Fruit fly (Drosophila melanogaster) whole organism, wandering third instar larva: ENCODE data around the gene ATPsyngamma.

Source experiments
- Abd-B ChIP-seq: fragments of >200 bp; optimal IDR thresholded peaks from 2 replicates; lab custom pipeline; 2017; ENCODE audit warnings: missing biosample characterization, missing genetic modification characterization
- CG32264 ChIP-seq: fragments of 200-800 bp; sonication (Bioruptor generic); optimal IDR thresholded peaks from 2 replicates; lab custom pipeline; 2016; ENCODE audit warnings: missing biosample characterization, missing genetic modification characterization
- CG9705 ChIP-seq: fragments of 200-800 bp; sonication (Bioruptor generic); optimal IDR thresholded peaks from 2 replicates; lab custom pipeline; 2018; ENCODE audit warnings: missing biosample characterization, mild to moderate bottlenecking, missing genetic modification characterization
- CrebA ChIP-seq: fragments of 200-800 bp; sonication (Bioruptor generic); optimal IDR thresholded peaks from 2 replicates; lab custom pipeline; 2016; ENCODE audit warnings: missing biosample characterization, mild to moderate bottlenecking, missing genetic modification characterization, borderline replicate concordance
- Dfd ChIP-seq: fragments of >200 bp; optimal IDR thresholded peaks from 2 replicates; lab custom pipeline; 2017; ENCODE audit warnings: missing biosample characterization, missing genetic modification characterization
- Dif ChIP-seq: fragments of 200-275, 200-300 bp; sonication (Bioruptor generic); optimal IDR thresholded peaks from 2 replicates; lab custom pipeline; 2018; ENCODE audit warnings: missing biosample characterization, missing genetic modification characterization; ENCODE audit not compliant: partially characterized antibody
- GATAd ChIP-seq: sonication (Bioruptor generic); optimal IDR thresholded peaks from 2 replicates; lab custom pipeline; 2016; ENCODE audit warnings: missing biosample characterization, missing genetic modification characterization
- HLH106 ChIP-seq: fragments of 200-800 bp; optimal IDR thresholded peaks from 3 replicates; lab custom pipeline; 2019; ENCODE audit warnings: missing biosample characterization, mild to moderate bottlenecking, missing genetic modification characterization, moderate library complexity
- Hnf4 ChIP-seq: fragments of 200-800 bp; sonication (Bioruptor generic); optimal IDR thresholded peaks from 2 replicates; lab custom pipeline; 2016; ENCODE audit warnings: missing biosample characterization, mild to moderate bottlenecking, missing genetic modification characterization
- Hr78 ChIP-seq: fragments of >200 bp; optimal IDR thresholded peaks from 2 replicates; lab custom pipeline; 2017; ENCODE audit warnings: missing biosample characterization, missing genetic modification characterization
- Hr83 ChIP-seq: fragments of 200-300 bp; sonication (Bioruptor generic); optimal IDR thresholded peaks from 2 replicates; lab custom pipeline; 2016; ENCODE audit warnings: missing biosample characterization, mild to moderate bottlenecking, missing genetic modification characterization, moderate library complexity; ENCODE audit not compliant: poor library complexity, severe bottlenecking
- Jra ChIP-seq: sonication (Bioruptor generic); optimal IDR thresholded peaks from 2 replicates; lab custom pipeline; 2016; ENCODE audit warnings: missing biosample characterization, missing genetic modification characterization
- Mio ChIP-seq: sonication (Bioruptor generic); optimal IDR thresholded peaks from 2 replicates; lab custom pipeline; 2016; ENCODE audit warnings: missing biosample characterization, missing genetic modification characterization
- Myc ChIP-seq: fragments of >200 bp; optimal IDR thresholded peaks from 2 replicates; lab custom pipeline; 2017
- N ChIP-seq: fragments of >200 bp; optimal IDR thresholded peaks from 2 replicates; lab custom pipeline; 2018; ENCODE audit warnings: missing biosample characterization, missing external identifiers, missing genetic modification characterization
- OdsH ChIP-seq: fragments of 200-800 bp; sonication (Bioruptor generic); optimal IDR thresholded peaks from 2 replicates; lab custom pipeline; 2016; ENCODE audit warnings: missing biosample characterization, mild to moderate bottlenecking, missing genetic modification characterization
- Rel ChIP-seq, 2 experiments: fragments of 200-800 bp; sonication (Bioruptor generic) in 1 of 2; optimal IDR thresholded peaks; 2 replicates in 1 of 2; 3 replicates in 1 of 2; lab custom pipeline; 2016 to 2019; ENCODE audit warnings: mild to moderate bottlenecking in 2 of 2, missing biosample characterization in 2 of 2, missing genetic modification characterization in 2 of 2, moderate library complexity in 1 of 2
- Sp1 ChIP-seq: fragments of 200-800 bp; sonication (Bioruptor generic); optimal IDR thresholded peaks from 3 replicates; lab custom pipeline; 2019; ENCODE audit warnings: missing biosample characterization, mild to moderate bottlenecking, missing genetic modification characterization, moderate library complexity
- Vsx2 ChIP-seq: fragments of 200-300, 225-300 bp; sonication (Bioruptor generic); optimal IDR thresholded peaks from 2 replicates; lab custom pipeline; 2018; ENCODE audit warnings: missing biosample characterization, missing genetic modification characterization; ENCODE audit not compliant: partially characterized antibody
- br ChIP-seq: fragments of 200-800 bp; sonication (Bioruptor generic); optimal IDR thresholded peaks from 2 replicates; lab custom pipeline; 2016; ENCODE audit warnings: missing biosample characterization, missing genetic modification characterization
- brk ChIP-seq: fragments of 200-800 bp; sonication (Bioruptor generic); optimal IDR thresholded peaks from 2 replicates; lab custom pipeline; 2016; ENCODE audit warnings: missing biosample characterization, mild to moderate bottlenecking, missing genetic modification characterization
- dl ChIP-seq, 2 experiments: fragments of 175-275, 200-275 bp in 1 of 2; fragments of 200-275 bp in 1 of 2; sonication (Bioruptor generic); optimal IDR thresholded peaks; lab custom pipeline; 2018; ENCODE audit warnings: mild to moderate bottlenecking in 2 of 2, missing biosample characterization in 2 of 2, missing genetic modification characterization in 2 of 2, moderate library complexity in 2 of 2; ENCODE audit not compliant: partially characterized antibody in 2 of 2, insufficient read depth in 1 of 2
- dmrt93B ChIP-seq: fragments of 200-800 bp; sonication (Bioruptor generic); optimal IDR thresholded peaks from 2 replicates; lab custom pipeline; 2018; ENCODE audit warnings: missing biosample characterization, mild to moderate bottlenecking, missing genetic modification characterization
- dsf ChIP-seq: sonication (Bioruptor generic); optimal IDR thresholded peaks from 2 replicates; lab custom pipeline; 2016; ENCODE audit warnings: missing biosample characterization, missing genetic modification characterization, borderline replicate concordance
- ey ChIP-seq: fragments of 200-800 bp; sonication (Bioruptor generic); optimal IDR thresholded peaks from 2 replicates; lab custom pipeline; 2016; ENCODE audit warnings: missing biosample characterization, missing genetic modification characterization
- foxo ChIP-seq, 2 experiments: fragments of 200-800 bp; sonication (Bioruptor generic); optimal IDR thresholded peaks; 2 replicates in 1 of 2; 3 replicates in 1 of 2; lab custom pipeline; 2016 to 2017; ENCODE audit warnings: missing biosample characterization in 2 of 2, missing genetic modification characterization in 2 of 2
- fru ChIP-seq: fragments of 200-800 bp; sonication (Bioruptor generic); optimal IDR thresholded peaks from 3 replicates; lab custom pipeline; 2016; ENCODE audit warnings: missing biosample characterization, mild to moderate bottlenecking, missing genetic modification characterization
- h ChIP-seq: fragments of 200-800 bp; sonication (Bioruptor generic); optimal IDR thresholded peaks from 3 replicates; lab custom pipeline; 2016; ENCODE audit warnings: missing biosample characterization, mild to moderate bottlenecking, missing genetic modification characterization
- jim ChIP-seq: fragments of 175-275, 200-325 bp; sonication (Bioruptor generic); optimal IDR thresholded peaks from 2 replicates; lab custom pipeline; 2016; ENCODE audit warnings: missing biosample characterization, mild to moderate bottlenecking, missing genetic modification characterization
- lola ChIP-seq: fragments of >200 bp; optimal IDR thresholded peaks from 2 replicates; lab custom pipeline; 2017; ENCODE audit warnings: missing biosample characterization, missing genetic modification characterization
- pan ChIP-seq: fragments of >200 bp; optimal IDR thresholded peaks from 2 replicates; lab custom pipeline; 2017
- psq ChIP-seq: fragments of 200-800 bp; sonication (Bioruptor generic); optimal IDR thresholded peaks from 3 replicates; lab custom pipeline; 2017; ENCODE audit warnings: missing biosample characterization, mild to moderate bottlenecking, missing genetic modification characterization, moderate library complexity
- rgr ChIP-seq: fragments of 200-800 bp; sonication (Bioruptor generic); optimal IDR thresholded peaks from 3 replicates; lab custom pipeline; 2016; ENCODE audit warnings: missing biosample characterization, mild to moderate bottlenecking, missing genetic modification characterization
- sage ChIP-seq: fragments of 200-800 bp; sonication (Bioruptor generic); optimal IDR thresholded peaks from 2 replicates; lab custom pipeline; 2016; ENCODE audit warnings: missing biosample characterization, mild to moderate bottlenecking, missing genetic modification characterization
- sv ChIP-seq: fragments of 200-800 bp; sonication (Bioruptor generic); optimal IDR thresholded peaks from 3 replicates; lab custom pipeline; 2016; ENCODE audit warnings: missing biosample characterization, missing genetic modification characterization
- tai ChIP-seq: sonication (Bioruptor generic); optimal IDR thresholded peaks from 2 replicates; lab custom pipeline; 2016; ENCODE audit warnings: missing biosample characterization, missing genetic modification characterization
- usp ChIP-seq: fragments of >200 bp; optimal IDR thresholded peaks from 2 replicates; lab custom pipeline; 2017; ENCODE audit warnings: missing biosample characterization, missing genetic modification characterization
- woc ChIP-seq: sonication (Bioruptor generic); optimal IDR thresholded peaks from 2 replicates; lab custom pipeline; 2016; ENCODE audit warnings: missing biosample characterization, mild to moderate bottlenecking, missing genetic modification characterization

The ATPsyngamma gene

dm6 chr3R:29740078-29740477 lies 8.9 kb downstream of the ATPsyngamma start:
- TF ChIP-seq h (GFP tag; lab: Kevin White, UChicago) (no peak), Myc (lab: Kevin White, UChicago) (no peak), sv (GFP tag; lab: Kevin White, UChicago) (no peak), Abd-B (GFP tag; lab: Kevin White, UChicago) (no peak), OdsH (no peak), Mio (GFP tag; lab: Kevin White, UChicago) (no peak), Sp1 (GFP tag; lab: Kevin White, UChicago) (no peak), CG32264 (no peak), Vsx2 (no peak), fru (no peak), rgr (GFP tag; lab: Kevin White, UChicago) (no peak), dsf (GFP tag; lab: Kevin White, UChicago) (no peak), GATAd (no peak), CrebA (GFP tag; lab: Kevin White, UChicago) (no peak), Jra (GFP tag; lab: Kevin White, UChicago) (no peak)

dm6 chr3R:29737891-29738290 lies 11.1 kb downstream of the ATPsyngamma start, which contains the start of gene Gnpnat:
TSS of gene Gnpnat (plus strand) at chr3R:29738275.
- TF ChIP-seq usp (GFP tag; lab: Kevin White, UChicago) (no peak), fru (peak; percentile 60), CG32264 (no peak), sage (no peak), br (GFP tag; lab: Kevin White, UChicago) (peak; percentile 11), dl (GFP tag; optimal IDR thresholded peaks at IDR 0.05; lab: Kevin White, UChicago; ENCODE audit: insufficient read depth in 1 of 2, partially characterized antibody in 2 of 2) (no peak), dsf (GFP tag; lab: Kevin White, UChicago) (no peak), Hr83 (GFP tag; lab: Kevin White, UChicago) (no peak), dmrt93B (GFP tag; lab: Kevin White, UChicago) (no peak), lola (no peak), CG9705 (GFP tag; lab: Kevin White, UChicago) (no peak), Rel (GFP tag; optimal IDR thresholded peaks at IDR 0.05; lab: Kevin White, UChicago) (no peak), Rel (tag; optimal IDR thresholded peaks at IDR 0.05; lab: Kevin White, UChicago) (no peak), Dif (no peak), Hr78 (GFP tag; lab: Kevin White, UChicago) (no peak), psq (GFP tag; lab: Kevin White, UChicago) (peak; percentile 79), Sp1 (GFP tag; lab: Kevin White, UChicago) (peak; percentile 50), Jra (GFP tag; lab: Kevin White, UChicago) (peak; percentile 5), rgr (GFP tag; lab: Kevin White, UChicago) (peak; percentile 58), Mio (GFP tag; lab: Kevin White, UChicago) (no peak), GATAd (no peak), jim (GFP tag; lab: Kevin White, UChicago) (no peak), brk (GFP tag; lab: Kevin White, UChicago) (no peak), HLH106 (peak; percentile 46), woc (GFP tag; lab: Kevin White, UChicago) (peak; percentile 13), Myc (lab: Kevin White, UChicago) (no peak), pan (no peak), N (GFP tag; lab: Kevin White, UChicago) (no peak), Dfd (GFP tag; lab: Kevin White, UChicago) (no peak), CrebA (GFP tag; lab: Kevin White, UChicago) (no peak), ey (peak; percentile 3), Hnf4 (GFP tag; lab: Kevin White, UChicago) (peak; percentile 55), sv (GFP tag; lab: Kevin White, UChicago) (peak; percentile 5), h (GFP tag; lab: Kevin White, UChicago) (peak; percentile 47), Vsx2 (no peak), Abd-B (GFP tag; lab: Kevin White, UChicago) (no peak), foxo (GFP tag; optimal IDR thresholded peaks at IDR 0.05; lab: Kevin White, UChicago) (peak in 1 of 2 experiments; percentile 69), OdsH (peak; percentile 70), tai (GFP tag; lab: Kevin White, UChicago) (no peak)
- TF ChIP-seq, all 38 proteins: peak for 14
